Worm (Caenorhabditis elegans): ENCODE data around the gene wht-8.
A peak's percentile ranks its signal among the peaks of the same experiment; 100 is the strongest.

The wht-8 gene

ce11 chrIII:11194123-11194522 lies 24.5 kb upstream of the wht-8 start:
- no peak for TF ChIP-seq hmg-4 (GFP tag; optimal IDR thresholded peaks at IDR 0.05)
- TF ChIP-seq ceh-36 (tag; optimal IDR thresholded peaks at IDR 0.05): peak; percentile 85
- TF ChIP-seq ets-7 (tag; optimal IDR thresholded peaks at IDR 0.05): no peak

ce11 chrIII:11195140-11195539 lies 23.5 kb upstream of the wht-8 start, which contains the start of gene tra-1:
TSS of gene tra-1 (minus strand) at chrIII:11195201.
- TF ChIP-seq ceh-13 (GFP tag; optimal IDR thresholded peaks at IDR 0.05) (no peak), scrt-1 (GFP tag; IDR thresholded peaks at IDR 0.05) (no peak), F13C5.2 (tag; optimal IDR thresholded peaks at IDR 0.05) (no peak), tbx-11 (GFP tag; IDR thresholded peaks at IDR 0.05) (no peak), sea-1 (GFP tag; conservative IDR thresholded peaks at IDR 0.05) (no peak)

- TF ChIP-seq ceh-36 (tag; optimal IDR thresholded peaks at IDR 0.05) (no peak), flt-1 (GFP tag; IDR thresholded peaks at IDR 0.05) (no peak), hnd-1 (tag; optimal IDR thresholded peaks at IDR 0.05) (no peak), tra-4 (tag; optimal IDR thresholded peaks at IDR 0.05) (no peak), aly-1 (tag; optimal IDR thresholded peaks at IDR 0.05) (no peak), B0310.2 (tag; optimal IDR thresholded peaks at IDR 0.05) (no peak), tbx-37 (GFP tag; conservative IDR thresholded peaks at IDR 0.05) (no peak), sea-1 (GFP tag; conservative IDR thresholded peaks at IDR 0.05) (no peak)
Observed at ce11 chrIII:11195553-11195952, 23.0 kb upstream of the wht-8 start.

- no peak for TF ChIP-seq tra-4 (tag; optimal IDR thresholded peaks at IDR 0.05)
- no peak for TF ChIP-seq tbx-11 (GFP tag; IDR thresholded peaks at IDR 0.05)
- no peak for TF ChIP-seq pes-1 (GFP tag; IDR thresholded peaks at IDR 0.05)
- TF ChIP-seq ceh-36 (tag; optimal IDR thresholded peaks at IDR 0.05): no peak
- no peak for TF ChIP-seq hnd-1 (tag; optimal IDR thresholded peaks at IDR 0.05)
- TF ChIP-seq flt-1 (GFP tag; IDR thresholded peaks at IDR 0.05): no peak
- TF ChIP-seq tbx-37 (GFP tag; conservative IDR thresholded peaks at IDR 0.05): no peak
Observed at ce11 chrIII:11197327-11197726, 21.3 kb upstream of the wht-8 start.

ce11 chrIII:11200879-11201518 lies 17.6 kb upstream of the wht-8 start:
- TF ChIP-seq aly-1 (tag; optimal IDR thresholded peaks at IDR 0.05) (no peak), B0310.2 (tag; optimal IDR thresholded peaks at IDR 0.05) (no peak), ceh-13 (GFP tag; optimal IDR thresholded peaks at IDR 0.05) (no peak), tbx-37 (GFP tag; conservative IDR thresholded peaks at IDR 0.05) (no peak), ets-7 (tag; optimal IDR thresholded peaks at IDR 0.05) (no peak), sea-1 (GFP tag; conservative IDR thresholded peaks at IDR 0.05) (no peak), hnd-1 (tag; optimal IDR thresholded peaks at IDR 0.05) (no peak), hmbx-1 (tag; optimal IDR thresholded peaks at IDR 0.05) (no peak), scrt-1 (GFP tag; IDR thresholded peaks at IDR 0.05) (no peak), ceh-36 (tag; optimal IDR thresholded peaks at IDR 0.05) (no peak), tbx-11 (GFP tag; IDR thresholded peaks at IDR 0.05) (no peak), hmg-4 (GFP tag; optimal IDR thresholded peaks at IDR 0.05) (no peak), F13C5.2 (tag; optimal IDR thresholded peaks at IDR 0.05) (no peak)

ce11 chrIII:11202992-11203391 lies 15.6 kb upstream of the wht-8 start:
- TF ChIP-seq hnd-1 (tag; optimal IDR thresholded peaks at IDR 0.05): no peak
- no peak for TF ChIP-seq sea-1 (GFP tag; conservative IDR thresholded peaks at IDR 0.05)
- TF ChIP-seq B0310.2 (tag; optimal IDR thresholded peaks at IDR 0.05): no peak
- TF ChIP-seq hmg-4 (GFP tag; optimal IDR thresholded peaks at IDR 0.05): no peak
- peak; percentile 9; the same call in 1 of the 2 replicates for TF ChIP-seq pes-1 (GFP tag; IDR thresholded peaks at IDR 0.05)
- no peak for TF ChIP-seq ets-7 (tag; optimal IDR thresholded peaks at IDR 0.05)
- TF ChIP-seq tbx-37 (GFP tag; conservative IDR thresholded peaks at IDR 0.05): no peak

- TF ChIP-seq ceh-13 (GFP tag; optimal IDR thresholded peaks at IDR 0.05): no peak
- TF ChIP-seq ama-1 (optimal IDR thresholded peaks at IDR 0.05): no peak
- TF ChIP-seq hmg-4 (GFP tag; optimal IDR thresholded peaks at IDR 0.05): no peak
- TF ChIP-seq flt-1 (GFP tag; IDR thresholded peaks at IDR 0.05): no peak
- TF ChIP-seq tra-4 (tag; optimal IDR thresholded peaks at IDR 0.05): no peak
- TF ChIP-seq ets-7 (tag; optimal IDR thresholded peaks at IDR 0.05): no peak
- TF ChIP-seq hnd-1 (tag; optimal IDR thresholded peaks at IDR 0.05): no peak
- TF ChIP-seq sea-1 (GFP tag; conservative IDR thresholded peaks at IDR 0.05): 0 out of 2 replicates have a peak, but pooled peaks have one; percentile 49
Observed at ce11 chrIII:11206875-11207274, 11.7 kb upstream of the wht-8 start.

- peak; percentile 94 for TF ChIP-seq ceh-36 (tag; optimal IDR thresholded peaks at IDR 0.05)
- TF ChIP-seq ama-1 (optimal IDR thresholded peaks at IDR 0.05): no peak
- 0 out of 2 replicates have a peak, but pooled peaks have one; percentile 25 for TF ChIP-seq pes-1 (GFP tag; IDR thresholded peaks at IDR 0.05)
Observed at ce11 chrIII:11207825-11208224, 10.8 kb upstream of the wht-8 start.

ce11 chrIII:11208371-11208770 lies 10.2 kb upstream of the wht-8 start:
- no peak for TF ChIP-seq sea-1 (GFP tag; conservative IDR thresholded peaks at IDR 0.05)
- no peak for TF ChIP-seq hmg-4 (GFP tag; optimal IDR thresholded peaks at IDR 0.05)
- no peak for TF ChIP-seq hmbx-1 (tag; optimal IDR thresholded peaks at IDR 0.05)
- TF ChIP-seq B0310.2 (tag; optimal IDR thresholded peaks at IDR 0.05): no peak
- TF ChIP-seq tbx-11 (GFP tag; IDR thresholded peaks at IDR 0.05): no peak
- TF ChIP-seq ceh-36 (tag; optimal IDR thresholded peaks at IDR 0.05): no peak
- TF ChIP-seq pes-1 (GFP tag; IDR thresholded peaks at IDR 0.05): no peak
- no peak for TF ChIP-seq tbx-37 (GFP tag; conservative IDR thresholded peaks at IDR 0.05)
- TF ChIP-seq ets-7 (tag; optimal IDR thresholded peaks at IDR 0.05): no peak
- TF ChIP-seq aly-1 (tag; optimal IDR thresholded peaks at IDR 0.05): no peak
- no peak for TF ChIP-seq ama-1 (optimal IDR thresholded peaks at IDR 0.05)

All from whole organism, early embryonic.